Worm (Caenorhabditis elegans) whole organism, L3 larva: Measurements from ENCODE around the gene K02E10.5.
A peak's percentile ranks its signal among the peaks of the same experiment; 100 is the strongest.

Experiments
- R02D3.7 ChIP-seq: fragments of 150-350 bp; optimal IDR thresholded peaks from 2 replicates; lab custom pipeline; 2014; ENCODE audit warnings: missing biosample characterization, missing genetic modification characterization
- ZK546.5 ChIP-seq: sonication (generic microtip); optimal IDR thresholded peaks from 2 replicates; lab custom pipeline; 2017; ENCODE audit warnings: missing biosample characterization, missing genetic modification characterization
- aly-2 ChIP-seq: fragments of 150-350 bp; optimal IDR thresholded peaks from 2 replicates; lab custom pipeline; 2014; ENCODE audit warnings: missing biosample characterization, missing genetic modification characterization
- ama-1 ChIP-seq: fragments of 150-350 bp; optimal IDR thresholded peaks from 2 replicates; lab custom pipeline; 2018
- ceh-16 ChIP-seq: sonication (generic microtip); optimal IDR thresholded peaks from 2 replicates; lab custom pipeline; 2017; ENCODE audit warnings: missing biosample characterization, missing genetic modification characterization
- ceh-28 ChIP-seq: fragments of 150-350 bp; optimal IDR thresholded peaks from 2 replicates; lab custom pipeline; 2014; ENCODE audit warnings: missing biosample characterization, missing genetic modification reagents, missing genetic modification characterization
- ceh-82 ChIP-seq: fragments of 150-350 bp; optimal IDR thresholded peaks from 2 replicates; lab custom pipeline; 2014; ENCODE audit warnings: missing biosample characterization, missing genetic modification characterization
- egl-27 ChIP-seq: sonication (generic microtip); optimal IDR thresholded peaks from 4 replicates; lab custom pipeline; 2017; ENCODE audit warnings: missing biosample characterization, missing genetic modification reagents, missing genetic modification characterization
- egl-5 ChIP-seq: fragments of 150-350 bp; optimal IDR thresholded peaks from 2 replicates; lab custom pipeline; 2017; ENCODE audit warnings: missing biosample characterization, missing genetic modification reagents, missing genetic modification characterization, inconsistent platforms
- elt-1 ChIP-seq: fragments of 150-350 bp; optimal IDR thresholded peaks from 2 replicates; lab custom pipeline; 2014; ENCODE audit warnings: missing biosample characterization, missing genetic modification characterization
- elt-2 ChIP-seq: sonication (generic microtip); optimal IDR thresholded peaks from 2 replicates; lab custom pipeline; 2016; ENCODE audit warnings: missing genetic modification reagents, mild to moderate bottlenecking, missing genetic modification characterization, missing compliant biosample characterization
- elt-3 ChIP-seq, 3 experiments: fragments of 150-350 bp in 1 of 3; sonication (generic microtip) in 2 of 3; optimal IDR thresholded peaks; 2 replicates in 2 of 3; 4 replicates in 1 of 3; lab custom pipeline; 2014 to 2017; ENCODE audit warnings: missing biosample characterization in 3 of 3, missing genetic modification characterization in 3 of 3
- eor-1 ChIP-seq, 2 experiments: fragments of 150-350 bp; optimal IDR thresholded peaks; 2 replicates each; lab custom pipeline; 2014 to 2018; ENCODE audit warnings: missing biosample characterization in 2 of 2, missing genetic modification characterization in 2 of 2
- hmg-11 ChIP-seq: sonication (generic microtip); optimal IDR thresholded peaks from 2 replicates; lab custom pipeline; 2016; ENCODE audit warnings: missing genetic modification characterization, missing compliant biosample characterization
- jun-1 ChIP-seq: fragments of 150-350 bp; optimal IDR thresholded peaks from 2 replicates; lab custom pipeline; 2014; ENCODE audit warnings: missing biosample characterization, missing genetic modification reagents, missing genetic modification characterization
- lin-39 ChIP-seq: fragments of 150-350 bp; optimal IDR thresholded peaks from 2 replicates; lab custom pipeline; 2018; ENCODE audit warnings: missing biosample characterization, missing genetic modification reagents, missing genetic modification characterization
- lsy-12 ChIP-seq: sonication (generic microtip); optimal IDR thresholded peaks from 2 replicates; lab custom pipeline; 2016; ENCODE audit warnings: mild to moderate bottlenecking, missing genetic modification characterization, missing compliant biosample characterization
- mdl-1 ChIP-seq: fragments of 150-350 bp; optimal IDR thresholded peaks from 2 replicates; lab custom pipeline; 2014; ENCODE audit warnings: missing biosample characterization, missing genetic modification characterization
- nfya-1 ChIP-seq: sonication (generic microtip); optimal IDR thresholded peaks from 2 replicates; lab custom pipeline; 2017; ENCODE audit warnings: missing genetic modification characterization, mild to moderate bottlenecking, missing compliant biosample characterization, antibody characterized with exemption, moderate library complexity; ENCODE audit not compliant: insufficient read depth
- nhr-11 ChIP-seq: fragments of 150-350 bp; optimal IDR thresholded peaks from 2 replicates; lab custom pipeline; 2014; ENCODE audit warnings: missing biosample characterization, missing genetic modification characterization
- nhr-12 ChIP-seq: fragments of 150-350 bp; optimal IDR thresholded peaks from 2 replicates; lab custom pipeline; 2014; ENCODE audit warnings: missing biosample characterization, missing genetic modification characterization
- nhr-23 ChIP-seq: fragments of 150-350 bp; optimal IDR thresholded peaks from 2 replicates; lab custom pipeline; 2014; ENCODE audit warnings: missing biosample characterization, missing genetic modification reagents, missing genetic modification characterization
- nhr-237 ChIP-seq: fragments of 150-350 bp; optimal IDR thresholded peaks from 2 replicates; lab custom pipeline; 2014; ENCODE audit warnings: missing biosample characterization, missing genetic modification characterization
- nhr-25 ChIP-seq: sonication (generic microtip); optimal IDR thresholded peaks from 2 replicates; lab custom pipeline; 2017; ENCODE audit warnings: missing biosample characterization, missing genetic modification characterization
- nhr-28 ChIP-seq: fragments of 150-350 bp; optimal IDR thresholded peaks from 2 replicates; lab custom pipeline; 2014; ENCODE audit warnings: missing biosample characterization, missing genetic modification characterization
- nhr-43 ChIP-seq: sonication (generic microtip); optimal IDR thresholded peaks from 2 replicates; lab custom pipeline; 2016; ENCODE audit warnings: mild to moderate bottlenecking, missing genetic modification characterization, missing compliant biosample characterization; ENCODE audit not compliant: poor library complexity, severe bottlenecking
- nhr-67 ChIP-seq: fragments of 150-350 bp; optimal IDR thresholded peaks from 2 replicates; lab custom pipeline; 2014; ENCODE audit warnings: missing biosample characterization, missing genetic modification characterization
- nhr-76 ChIP-seq: fragments of 150-350 bp; sonication (generic microtip); optimal IDR thresholded peaks from 5 replicates; lab custom pipeline; 2014; ENCODE audit warnings: missing biosample characterization, missing genetic modification characterization
- pha-4 ChIP-seq: fragments of 150-350 bp; optimal IDR thresholded peaks from 2 replicates; lab custom pipeline; 2014; ENCODE audit warnings: missing biosample characterization, missing genetic modification reagents, missing genetic modification characterization
- pqm-1 ChIP-seq: fragments of 150-350 bp; optimal IDR thresholded peaks from 2 replicates; lab custom pipeline; 2017; ENCODE audit warnings: missing biosample characterization, missing genetic modification characterization, inconsistent platforms
- sea-2 ChIP-seq: fragments of 150-350 bp; sonication (generic microtip); optimal IDR thresholded peaks from 4 replicates; lab custom pipeline; 2014; ENCODE audit warnings: missing biosample characterization, missing genetic modification reagents, missing genetic modification characterization
- skn-1 ChIP-seq: fragments of 150-350 bp; optimal IDR thresholded peaks from 2 replicates; lab custom pipeline; 2014; ENCODE audit warnings: missing biosample characterization, missing genetic modification characterization
- snpc-4 ChIP-seq: fragments of 150-350 bp; optimal IDR thresholded peaks from 2 replicates; lab custom pipeline; 2014; ENCODE audit warnings: missing biosample characterization, missing genetic modification characterization
- tbx-2 ChIP-seq: sonication (generic microtip); optimal IDR thresholded peaks from 2 replicates; lab custom pipeline; 2016; ENCODE audit warnings: mild to moderate bottlenecking, missing genetic modification characterization, missing compliant biosample characterization
- unc-62 ChIP-seq: fragments of 150-350 bp; sonication (generic microtip); optimal IDR thresholded peaks from 4 replicates; lab custom pipeline; 2014; ENCODE audit warnings: missing biosample characterization, missing genetic modification reagents, missing genetic modification characterization
- ztf-4 ChIP-seq: fragments of 150-350 bp; optimal IDR thresholded peaks from 2 replicates; lab custom pipeline; 2014; ENCODE audit warnings: missing biosample characterization, missing genetic modification characterization

The K02E10.5 gene

DNA sequence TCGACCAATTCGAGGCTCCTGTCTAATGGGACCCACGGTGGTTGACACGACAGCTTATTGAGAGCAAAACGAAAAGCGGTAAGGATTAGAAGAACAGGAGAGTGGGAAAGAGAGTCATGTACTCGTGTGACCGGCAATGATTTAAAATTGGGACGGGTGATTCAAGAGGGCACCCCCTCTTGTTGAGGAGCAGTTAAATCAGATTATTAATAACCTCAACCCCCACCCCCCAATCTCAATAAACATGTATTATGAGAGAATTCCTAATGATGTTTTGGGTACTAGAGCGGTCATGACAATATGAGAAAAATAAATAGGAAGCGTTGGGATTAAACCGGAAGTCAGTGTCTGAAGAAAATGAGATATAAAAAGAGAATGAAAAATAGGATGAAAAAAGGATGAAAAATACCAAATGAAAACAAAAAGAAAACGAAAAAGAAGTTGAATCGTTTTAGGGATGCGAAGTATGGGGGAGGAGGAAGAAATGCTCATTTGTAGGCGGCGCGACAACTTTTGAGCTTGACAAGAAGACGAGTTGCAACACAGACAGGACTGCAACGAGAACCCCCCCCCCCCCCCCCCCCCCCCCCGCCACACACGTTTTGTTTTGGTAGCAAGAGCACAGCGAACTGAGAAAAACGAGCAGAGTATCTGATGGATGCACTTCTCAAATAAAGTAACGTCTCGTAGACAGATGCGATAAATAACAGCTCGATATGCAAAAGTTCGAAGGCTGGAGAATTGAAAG is 38.4 kb upstream of the K02E10.5 start:
- no peak for TF ChIP-seq egl-27 (tag; lab: Kevin White, UChicago)
- TF ChIP-seq sea-2 (GFP tag; lab: Kevin White, UChicago): no peak
- TF ChIP-seq ceh-82: no peak
- TF ChIP-seq eor-1 (tag; optimal IDR thresholded peaks at IDR 0.05; lab: Kevin White, UChicago): no peak

- no peak for TF ChIP-seq sea-2 (GFP tag; lab: Kevin White, UChicago)
- TF ChIP-seq nhr-12 (tag; lab: Kevin White, UChicago): no peak
These were observed 36.5 kb upstream of the K02E10.5 start, which contains the start of gene syg-1 for ce11 chrX:2515224-2515623. Gene syg-1, minus strand, starts transcription at chrX:2515324.

DNA sequence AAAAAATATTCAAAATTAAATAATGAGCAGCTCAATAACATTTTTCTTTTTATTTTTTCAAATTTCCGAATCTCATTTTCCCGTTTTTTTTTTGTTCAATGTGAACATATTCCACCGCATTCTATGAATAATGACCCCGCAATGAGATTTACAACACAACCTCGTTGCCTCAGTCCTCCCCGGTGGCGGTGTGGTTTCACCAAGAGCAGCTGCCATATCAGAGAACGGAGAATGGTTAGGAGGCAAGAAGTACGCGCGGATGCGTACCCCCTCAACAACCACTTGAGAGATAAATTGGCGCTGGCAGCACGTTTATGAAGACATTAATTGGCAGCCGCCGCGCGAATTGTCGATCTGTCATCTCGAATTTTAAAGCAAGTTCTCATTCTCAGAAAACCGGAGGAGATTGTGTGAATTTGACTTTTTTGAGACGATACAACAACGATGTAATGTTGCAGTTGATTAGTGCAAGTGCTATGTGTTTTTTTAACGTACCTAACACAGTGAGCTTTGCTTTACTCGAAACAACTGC is 35.0 kb upstream of the K02E10.5 start:
- TF ChIP-seq ceh-16 (tag; lab: Kevin White, UChicago): no peak
- TF ChIP-seq elt-1: no peak
- no peak for TF ChIP-seq ceh-28
- TF ChIP-seq lin-39 (tag; lab: Kevin White, UChicago): peak; percentile 21

ce11 chrX:2508449-2508848 is 29.7 kb upstream of the K02E10.5 start, which contains the start of gene K02E10.7:
Gene K02E10.7, minus strand, starts transcription at chrX:2508549.
- peak; percentile 50 for TF ChIP-seq egl-5 (tag; lab: Kevin White, UChicago)
- TF ChIP-seq nhr-76: no peak

ce11 chrX:2506738-2507137 is 28.0 kb upstream of the K02E10.5 start:
- TF ChIP-seq tbx-2 (tag; lab: Kevin White, UChicago) (no peak), nhr-11 (tag; lab: Kevin White, UChicago) (no peak), lsy-12 (tag; lab: Kevin White, UChicago) (no peak), ama-1 (lab: Kevin White, UChicago) (no peak), snpc-4 (no peak), ceh-16 (tag; lab: Kevin White, UChicago) (no peak), mdl-1 (tag; lab: Kevin White, UChicago) (no peak), pqm-1 (tag; lab: Kevin White, UChicago) (no peak), nhr-25 (no peak), elt-3 (tag; optimal IDR thresholded peaks at IDR 0.05; lab: Kevin White, UChicago) (no peak), nhr-237 (tag; lab: Kevin White, UChicago) (no peak), egl-5 (tag; lab: Kevin White, UChicago) (no peak)

- TF ChIP-seq lin-39 (tag; lab: Kevin White, UChicago) (peak; percentile 19), pqm-1 (tag; lab: Kevin White, UChicago) (no peak), nhr-25 (peak; percentile 21), pha-4 (tag; lab: Kevin White, UChicago) (peak; percentile 46), aly-2 (tag; lab: Kevin White, UChicago) (no peak)
These were observed 19.1 kb upstream of the K02E10.5 start for ce11 chrX:2497816-2498215.

DNA sequence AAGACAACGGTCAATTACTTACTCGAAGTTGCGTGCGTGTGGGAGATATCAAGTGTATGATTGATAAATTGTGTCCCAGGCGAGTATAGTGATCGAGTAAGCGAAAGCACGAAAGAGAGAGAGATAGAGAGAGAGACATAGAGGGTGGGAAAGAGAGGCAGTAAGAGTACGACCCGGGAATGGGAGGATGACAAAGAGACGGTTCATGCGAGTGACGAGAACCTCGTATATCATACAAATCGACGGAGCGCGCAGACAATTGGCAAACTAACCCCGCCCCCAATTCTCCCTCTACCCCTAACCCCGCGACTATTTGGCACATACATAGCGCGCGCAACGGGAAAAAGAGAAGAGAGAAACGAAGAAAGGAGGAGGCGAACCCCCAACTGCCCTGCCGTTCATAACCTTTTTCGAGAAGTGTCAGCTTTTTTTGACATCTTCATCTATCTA is 17.2 kb upstream of the K02E10.5 start, which contains the start of gene rabr-1:
Gene rabr-1 (plus strand): TSS at position 316 of the 450 bp plus-strand sequence.
- TF ChIP-seq lsy-12 (tag; lab: Kevin White, UChicago): peak; percentile 45
- no peak for TF ChIP-seq mdl-1 (tag; lab: Kevin White, UChicago)
- TF ChIP-seq jun-1 (tag; lab: Kevin White, UChicago): no peak
- TF ChIP-seq nhr-25: peak; percentile 76
- peak; percentile 58 for TF ChIP-seq ceh-16 (tag; lab: Kevin White, UChicago)
- TF ChIP-seq ama-1 (lab: Kevin White, UChicago): no peak
- TF ChIP-seq lin-39 (tag; lab: Kevin White, UChicago): peak; percentile 10
- TF ChIP-seq nhr-28 (tag; lab: Kevin White, UChicago): no peak
- no peak for TF ChIP-seq tbx-2 (tag; lab: Kevin White, UChicago)
- TF ChIP-seq hmg-11: peak; percentile 51
- no peak for TF ChIP-seq unc-62 (GFP tag; lab: Kevin White, UChicago)
- peak; percentile 49 for TF ChIP-seq nhr-23
- no peak for TF ChIP-seq egl-27 (tag; lab: Kevin White, UChicago)
- peak; percentile 44 for TF ChIP-seq ceh-28
- no peak for TF ChIP-seq aly-2 (tag; lab: Kevin White, UChicago)
- no peak for TF ChIP-seq ztf-4 (tag; lab: Kevin White, UChicago)
- no peak for TF ChIP-seq pqm-1 (tag; lab: Kevin White, UChicago)
- TF ChIP-seq nhr-67: no peak
- no peak for TF ChIP-seq R02D3.7
- no peak for TF ChIP-seq ceh-82
- no peak for TF ChIP-seq ZK546.5 (tag; lab: Kevin White, UChicago)
- peak; percentile 21 for TF ChIP-seq nhr-43 (tag; lab: Kevin White, UChicago)
- TF ChIP-seq skn-1 (tag; lab: Kevin White, UChicago): no peak
- TF ChIP-seq nfya-1 (tag; lab: Kevin White, UChicago): no peak
- no peak for TF ChIP-seq nhr-237 (tag; lab: Kevin White, UChicago)
- TF ChIP-seq eor-1 (tag; optimal IDR thresholded peaks at IDR 0.05; lab: Kevin White, UChicago): no peak
- TF ChIP-seq elt-3 (tag; optimal IDR thresholded peaks at IDR 0.05; lab: Kevin White, UChicago): no peak
- peak; percentile 14 for TF ChIP-seq elt-2 (tag; lab: Kevin White, UChicago)
